Fruit fly (Drosophila melanogaster): ENCODE data around the gene OXA1L.
A peak's percentile ranks its signal among the peaks of the same experiment; 100 is the strongest.

Gene OXA1L

DNA sequence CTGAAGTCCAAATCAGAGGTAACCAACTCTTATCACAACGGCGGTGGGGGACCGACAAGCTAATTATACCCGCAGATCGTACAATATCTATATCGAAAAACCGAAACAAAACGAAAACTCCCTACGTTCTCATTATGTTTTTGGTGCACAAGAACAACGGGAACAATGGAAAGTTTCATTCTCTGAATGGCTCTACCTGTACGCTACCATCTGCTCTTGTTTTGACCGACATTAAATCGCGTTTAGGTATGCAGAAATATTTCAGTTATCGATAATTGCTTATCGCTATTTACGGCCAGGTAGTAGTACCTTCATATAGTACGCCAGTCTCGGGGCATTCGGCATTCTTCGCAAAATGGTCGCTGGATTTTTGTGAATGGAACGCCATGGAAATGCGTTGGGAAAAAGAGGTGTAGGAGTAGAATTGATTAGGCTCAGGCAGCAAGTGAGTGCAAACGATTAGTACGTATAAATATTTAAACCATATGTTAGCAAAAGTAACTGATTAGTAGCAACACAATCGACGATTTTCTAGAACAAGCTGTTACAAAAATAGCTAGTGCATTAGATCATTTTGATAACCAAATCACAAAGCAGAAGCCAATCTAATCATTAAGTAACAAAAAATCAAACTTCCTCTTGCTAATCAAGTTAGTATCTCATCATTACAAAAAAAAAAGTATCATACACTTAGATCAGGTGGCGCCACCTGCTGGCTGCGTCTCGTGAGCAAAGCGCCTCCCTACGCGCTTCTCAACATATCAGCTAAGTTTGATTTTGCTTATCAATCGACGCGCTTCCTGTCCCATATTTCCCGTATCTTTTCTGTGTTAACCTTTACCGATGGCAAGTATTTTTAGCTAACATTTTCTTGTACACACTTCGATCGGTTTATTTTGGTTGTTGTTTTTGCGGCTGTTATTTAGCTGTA lies 23.5 kb downstream of the OXA1L start (continued):
- TF ChIP-seq ci (GFP tag; IDR thresholded peaks at IDR 0.05) (no peak), Fer1 (GFP tag; optimal IDR thresholded peaks at IDR 0.05) (no peak), Taf1 (GFP tag; IDR thresholded peaks at IDR 0.05) (no peak), Drgx (GFP tag; IDR thresholded peaks at IDR 0.05) (no peak), GATAe (GFP tag; conservative IDR thresholded peaks at IDR 0.05) (0 out of 2 replicates have a peak, but pooled peaks have one; percentile 25), ash1 (GFP tag; optimal IDR thresholded peaks at IDR 0.05) (no peak), MTF-1 (GFP tag; optimal IDR thresholded peaks at IDR 0.05; ENCODE audit: borderline replicate concordance) (no peak), CG15011 (GFP tag; optimal IDR thresholded peaks at IDR 0.05) (no peak), CG17385 (GFP tag; optimal IDR thresholded peaks at IDR 0.05) (peak; percentile 39), Eip74EF (GFP tag; optimal IDR thresholded peaks at IDR 0.05) (peak in 1 of 2 experiments; percentile 43), CG10366 (GFP tag; IDR thresholded peaks at IDR 0.05) (no peak), Sry-δ (GFP tag; optimal IDR thresholded peaks at IDR 0.05) (no peak), sd (tag; optimal IDR thresholded peaks at IDR 0.05) (peak; percentile 82), CG34376 (GFP tag; optimal IDR thresholded peaks at IDR 0.05) (peak; percentile 43), CG9797 (GFP tag; optimal IDR thresholded peaks at IDR 0.05) (no peak), CG5245 (GFP tag; optimal IDR thresholded peaks at IDR 0.05) (no peak), sug (tag; optimal IDR thresholded peaks at IDR 0.05) (peak; percentile 83), CG8290 (GFP tag; optimal IDR thresholded peaks at IDR 0.05) (peak; percentile 84), CG8290 (tag; optimal IDR thresholded peaks at IDR 0.05) (peak; percentile 16 to 74), zen (tag; optimal IDR thresholded peaks at IDR 0.05) (peak; percentile 33), CG4820 (GFP tag; optimal IDR thresholded peaks at IDR 0.05) (no peak), cg (GFP tag; optimal IDR thresholded peaks at IDR 0.05) (no peak), CG12769 (tag; optimal IDR thresholded peaks at IDR 0.05) (peak; percentile 32), ind (GFP tag; optimal IDR thresholded peaks at IDR 0.05) (no peak), NfI (GFP tag; optimal IDR thresholded peaks at IDR 0.05) (no peak), slbo (GFP tag; IDR thresholded peaks at IDR 0.05) (no peak), D (optimal IDR thresholded peaks at IDR 0.05) (peak; percentile 78), D (GFP tag; optimal IDR thresholded peaks at IDR 0.05) (no peak), vnd (GFP tag; IDR thresholded peaks at IDR 0.05; ENCODE audit: partially characterized antibody) (no peak), CG15479 (GFP tag; optimal IDR thresholded peaks at IDR 0.05) (peak; percentile 92), Atf3 (GFP tag; optimal IDR thresholded peaks at IDR 0.05) (no peak), CTCF (GFP tag; optimal IDR thresholded peaks at IDR 0.05) (peak; percentile 90), CG17829 (tag; optimal IDR thresholded peaks at IDR 0.05) (peak; percentile 100), eve (GFP tag; optimal IDR thresholded peaks at IDR 0.05) (peak in 1 of 2 experiments; percentile 75), Med (GFP tag) (peak; percentile 18), CG11504 (tag; optimal IDR thresholded peaks at IDR 0.05) (no peak), B-H1 (GFP tag; IDR thresholded peaks at IDR 0.05) (no peak), CG34422 (GFP tag; IDR thresholded peaks at IDR 0.05) (no peak)

DNA sequence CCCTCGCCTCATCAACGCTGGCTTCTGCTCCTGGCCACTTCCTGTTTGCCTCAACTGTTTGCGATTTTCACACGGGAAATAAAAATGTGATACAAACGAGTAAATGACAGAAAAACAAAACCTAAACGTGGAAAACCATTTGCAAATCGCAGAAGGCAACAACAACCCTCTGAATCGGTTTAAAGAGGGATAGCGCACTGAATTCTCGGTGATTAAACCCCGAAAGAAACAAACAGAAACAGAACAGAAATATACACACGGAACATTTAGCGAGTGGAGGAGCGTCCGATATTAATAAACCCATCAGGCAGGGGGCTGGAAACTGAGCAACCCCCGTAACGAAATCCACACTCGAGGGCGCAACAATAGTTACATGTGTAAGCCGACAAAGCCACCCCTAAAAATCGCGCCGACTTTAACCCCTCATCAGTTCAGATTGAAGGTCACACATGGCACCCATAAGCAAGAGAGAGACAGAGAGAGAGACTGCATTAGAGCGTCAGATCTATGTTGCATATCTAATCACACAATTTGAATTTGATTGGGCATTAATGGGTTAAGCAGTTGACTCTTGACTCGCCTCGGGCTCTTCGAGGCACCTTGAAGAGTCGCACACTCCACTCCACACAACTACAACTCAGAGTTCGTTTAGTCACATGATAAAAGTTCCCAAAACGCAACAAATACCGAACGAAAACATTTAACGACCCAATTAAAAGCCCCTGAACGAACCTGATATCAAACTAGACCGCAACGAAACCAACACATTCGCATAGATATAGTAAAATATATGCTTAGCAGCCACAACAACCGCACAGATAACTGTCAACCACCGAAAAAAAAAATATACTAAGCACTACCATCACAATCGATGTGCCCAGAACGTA lies 24.4 kb downstream of the OXA1L start:
- TF ChIP-seq CG11696 (GFP tag; IDR thresholded peaks at IDR 0.05), result peak; percentile 93
- TF ChIP-seq Hr51 (GFP tag; optimal IDR thresholded peaks at IDR 0.05), result peak; percentile 23 to 47
- TF ChIP-seq dmrt11E (tag; optimal IDR thresholded peaks at IDR 0.05), result no peak
- TF ChIP-seq CG3847 (GFP tag; IDR thresholded peaks at IDR 0.05), result peak; percentile 19; the same call in 1 of the 2 replicates
- TF ChIP-seq E2f1 (GFP tag; IDR thresholded peaks at IDR 0.05), result peak; percentile 32; the same call in 1 of the 2 replicates
- TF ChIP-seq CG15269 (tag; optimal IDR thresholded peaks at IDR 0.05), result peak; percentile 36
- TF ChIP-seq Trl (optimal IDR thresholded peaks at IDR 0.05), result no peak
- TF ChIP-seq Trl (GFP tag; optimal IDR thresholded peaks at IDR 0.05), result no peak
- no peak for TF ChIP-seq Sry-β (GFP tag; optimal IDR thresholded peaks at IDR 0.05)
- 0 out of 2 replicates have a peak, but pooled peaks have one; percentile 28 for TF ChIP-seq CG32772 (GFP tag; IDR thresholded peaks at IDR 0.05)
- peak; percentile 40; the same call in 1 of the 2 replicates for TF ChIP-seq chm (GFP tag; IDR thresholded peaks at IDR 0.05)
- no peak for TF ChIP-seq Scr (GFP tag; IDR thresholded peaks at IDR 0.05; ENCODE audit: partially characterized antibody)
